Worm (Caenorhabditis elegans) whole organism, L2 larva: ENCODE results near the gene wdfy-2.

Source experiments
- alr-1 ChIP-seq: fragments of 150-350 bp; optimal IDR thresholded peaks from 2 replicates; lab custom pipeline; 2014; ENCODE audit warnings: missing biosample characterization, missing genetic modification characterization
- ama-1 ChIP-seq: fragments of 150-350 bp; optimal IDR thresholded peaks from 2 replicates; lab custom pipeline; 2018; ENCODE audit warnings: inconsistent platforms
- blmp-1 ChIP-seq: sonication (generic microtip); optimal IDR thresholded peaks from 2 replicates; lab custom pipeline; 2017; ENCODE audit warnings: missing genetic modification characterization, mild to moderate bottlenecking, missing compliant biosample characterization, antibody characterized with exemption, moderate library complexity; ENCODE audit not compliant: insufficient read depth
- lin-11 ChIP-seq: fragments of 150-350 bp; sonication (generic microtip); optimal IDR thresholded peaks from 2 replicates; lab custom pipeline; 2014; ENCODE audit warnings: missing biosample characterization, missing genetic modification characterization, inconsistent platforms, mixed read lengths
- mdl-1 ChIP-seq, 2 experiments: fragments of 150-350 bp in 1 of 2; sonication (generic microtip) in 1 of 2; optimal IDR thresholded peaks; 2 replicates each; lab custom pipeline; 2017; ENCODE audit warnings: missing biosample characterization in 2 of 2, missing genetic modification characterization in 2 of 2
- nhr-11 ChIP-seq: fragments of 150-350 bp; optimal IDR thresholded peaks from 2 replicates; lab custom pipeline; 2014; ENCODE audit warnings: missing biosample characterization, missing genetic modification characterization
- nhr-237 ChIP-seq: fragments of 150-350 bp; optimal IDR thresholded peaks from 2 replicates; lab custom pipeline; 2014; ENCODE audit warnings: missing biosample characterization, missing genetic modification characterization
- skn-1 ChIP-seq: sonication (generic microtip); optimal IDR thresholded peaks from 2 replicates; lab custom pipeline; 2017; ENCODE audit warnings: missing biosample characterization, missing genetic modification characterization
- unc-39 ChIP-seq: fragments of 150-350 bp; optimal IDR thresholded peaks from 2 replicates; lab custom pipeline; 2014; ENCODE audit warnings: missing biosample characterization, missing genetic modification characterization
- zag-1 ChIP-seq: fragments of 150-350 bp; optimal IDR thresholded peaks from 2 replicates; lab custom pipeline; 2014; ENCODE audit warnings: missing biosample characterization, missing genetic modification characterization
- ztf-11 ChIP-seq: sonication (generic microtip); optimal IDR thresholded peaks from 2 replicates; lab custom pipeline; 2017; ENCODE audit warnings: missing biosample characterization, missing genetic modification characterization
- ztf-4 ChIP-seq: fragments of 150-350 bp; optimal IDR thresholded peaks from 2 replicates; lab custom pipeline; 2014; ENCODE audit warnings: missing biosample characterization, missing genetic modification characterization

ce11 chrII:9280048-9280772 lies 39.5 kb upstream of the wdfy-2 start, which contains the start of gene gldi-3:
- TF ChIP-seq ztf-11 (tag; lab: Kevin White, UChicago) (no peak), mdl-1 (tag; optimal IDR thresholded peaks at IDR 0.05; lab: Kevin White, UChicago) (no peak), ama-1 (lab: Kevin White, UChicago) (no peak), nhr-11 (no peak), ztf-4 (peak; percentile 16), nhr-237 (tag; lab: Kevin White, UChicago) (no peak), unc-39 (no peak), alr-1 (tag; lab: Kevin White, UChicago) (no peak), lin-11 (no peak), skn-1 (no peak), zag-1 (tag; lab: Kevin White, UChicago) (no peak), blmp-1 (tag; lab: Kevin White, UChicago) (no peak)
